Fruit fly (Drosophila melanogaster): ENCODE measurements around the gene CDase.

- TF ChIP-seq CG12768 (GFP tag; optimal IDR thresholded peaks at IDR 0.05), result peak; percentile 41
- peak; percentile 87 for TF ChIP-seq CG1620 (GFP tag; optimal IDR thresholded peaks at IDR 0.05)
- TF ChIP-seq bab1 (GFP tag; optimal IDR thresholded peaks at IDR 0.05), result peak; percentile 75
- peak; percentile 4 for TF ChIP-seq CG33017 (tag; optimal IDR thresholded peaks at IDR 0.05)
- TF ChIP-seq toe (GFP tag; optimal IDR thresholded peaks at IDR 0.05), result peak; percentile 38
- TF ChIP-seq Crg-1 (GFP tag; optimal IDR thresholded peaks at IDR 0.05), result peak; percentile 81
- no peak for TF ChIP-seq CG14711 (tag; optimal IDR thresholded peaks at IDR 0.05)
These were observed 9.1 kb upstream of the CDase start for dm6 chr3R:30450224-30450623.
